Worm (Caenorhabditis elegans): Measurements from ENCODE around the gene cpt-4.

The cpt-4 gene

ce11 chrV:5027640-5028039 is at the start of gene cpt-4:
Gene cpt-4, minus strand, starts transcription at chrV:5027723.
- TF ChIP-seq unc-62 (GFP tag; optimal IDR thresholded peaks at IDR 0.05) = no peak

DNA sequence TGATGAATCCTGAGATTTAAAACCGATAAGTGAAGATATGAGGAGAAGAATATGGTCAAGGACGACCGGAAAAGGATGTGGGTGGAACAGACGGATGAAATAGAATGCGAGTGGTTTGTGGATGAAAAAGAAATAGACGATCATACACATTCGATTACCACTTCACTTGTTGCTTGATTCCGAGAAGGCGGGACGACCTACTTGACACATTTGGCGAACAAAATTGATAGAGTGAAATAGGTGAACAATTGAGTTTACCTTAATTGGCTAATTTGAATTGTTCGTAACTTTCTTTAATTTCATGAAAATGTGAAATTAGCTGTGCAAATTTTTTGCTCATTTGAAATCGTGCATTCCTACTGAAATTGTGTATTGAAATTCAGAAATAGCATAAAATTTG is 44.6 kb upstream of the cpt-4 start, which contains the start of gene Y58A7A.2:
TSS of gene Y58A7A.2 (minus strand) at position 101 of the 400 bp plus-strand sequence.
- TF ChIP-seq unc-62 (GFP tag; optimal IDR thresholded peaks at IDR 0.05) = no peak

DNA sequence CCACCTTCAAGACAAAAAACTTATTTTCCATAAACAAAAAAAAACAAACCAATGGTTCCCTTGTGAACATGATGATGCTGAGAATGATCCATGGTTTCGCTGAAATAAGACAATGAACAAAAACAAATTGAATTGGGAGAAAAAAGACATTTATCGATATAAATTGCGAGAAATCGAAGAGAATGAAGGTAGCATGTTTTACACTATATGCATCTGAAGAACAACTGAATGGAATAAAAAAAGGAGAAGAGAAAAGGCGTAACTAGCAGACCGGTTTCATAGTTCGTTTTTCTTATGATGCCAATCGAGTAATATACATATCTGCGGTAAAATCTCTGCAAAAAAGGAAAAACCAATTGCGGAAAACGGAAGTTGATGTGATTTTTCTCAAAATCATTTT is 41.9 kb upstream of the cpt-4 start, which contains the start of gene Y58A7A.1:
TSS of gene Y58A7A.1 (minus strand) at position 101 of the 400 bp plus-strand sequence.
- TF ChIP-seq unc-62 (GFP tag; optimal IDR thresholded peaks at IDR 0.05) = no peak

DNA sequence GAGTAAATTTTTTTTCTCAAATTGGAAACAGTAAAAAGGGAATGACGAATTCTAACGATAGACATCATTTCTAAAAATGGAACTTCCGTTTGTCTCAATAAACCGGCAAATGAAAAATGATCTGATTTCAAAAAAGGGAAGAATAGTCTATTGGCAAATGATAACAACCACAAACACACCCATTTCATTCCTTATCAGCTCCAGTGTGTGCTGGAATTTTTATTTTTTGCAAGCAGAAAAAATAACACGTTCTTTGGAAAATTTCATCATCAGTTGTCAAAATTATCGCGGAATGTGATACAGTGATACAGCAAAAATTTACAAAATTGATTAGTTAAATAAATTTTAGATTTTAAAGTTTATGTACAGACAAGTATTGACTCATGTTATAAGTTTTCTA is 39.9 kb upstream of the cpt-4 start:
- TF ChIP-seq unc-62 (GFP tag; optimal IDR thresholded peaks at IDR 0.05) = no peak

ce11 chrV:5064761-5065421 is 37.4 kb upstream of the cpt-4 start, which contains the start of gene mlk-1:
Gene mlk-1, minus strand, starts transcription at chrV:5064811.
- no peak for TF ChIP-seq unc-62 (GFP tag; optimal IDR thresholded peaks at IDR 0.05)

DNA sequence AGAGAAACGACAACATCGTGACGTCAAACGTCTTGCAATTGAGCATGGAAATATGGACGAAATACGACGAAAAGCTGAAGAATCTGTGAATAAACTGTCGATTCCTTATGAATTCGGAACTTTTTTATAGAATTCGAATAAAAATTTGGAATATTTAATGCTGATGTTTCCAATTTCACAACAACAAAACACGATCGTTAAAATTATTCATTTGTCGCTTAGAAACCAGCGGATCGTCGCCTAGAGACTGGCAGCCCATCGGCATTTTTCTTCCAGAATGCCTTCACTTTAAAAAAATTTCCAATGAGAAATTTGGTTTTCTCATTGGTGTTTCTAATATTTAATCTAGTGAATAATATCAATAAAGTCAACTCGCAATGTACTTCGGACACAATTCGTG is 25.8 kb upstream of the cpt-4 start, which contains the start of gene cwp-4:
TSS of gene cwp-4 (plus strand) at position 301 of the 400 bp plus-strand sequence.
- no peak for TF ChIP-seq unc-62 (GFP tag; optimal IDR thresholded peaks at IDR 0.05)

ce11 chrV:5052233-5052632 is 24.7 kb upstream of the cpt-4 start, which contains the start of gene K11D12.12:
Gene K11D12.12, plus strand, starts transcription at chrV:5052261.
- TF ChIP-seq unc-62 (GFP tag; optimal IDR thresholded peaks at IDR 0.05) = no peak

ce11 chrV:5050073-5050599 is 22.6 kb upstream of the cpt-4 start:
- TF ChIP-seq unc-62 (GFP tag; optimal IDR thresholded peaks at IDR 0.05) = no peak

DNA sequence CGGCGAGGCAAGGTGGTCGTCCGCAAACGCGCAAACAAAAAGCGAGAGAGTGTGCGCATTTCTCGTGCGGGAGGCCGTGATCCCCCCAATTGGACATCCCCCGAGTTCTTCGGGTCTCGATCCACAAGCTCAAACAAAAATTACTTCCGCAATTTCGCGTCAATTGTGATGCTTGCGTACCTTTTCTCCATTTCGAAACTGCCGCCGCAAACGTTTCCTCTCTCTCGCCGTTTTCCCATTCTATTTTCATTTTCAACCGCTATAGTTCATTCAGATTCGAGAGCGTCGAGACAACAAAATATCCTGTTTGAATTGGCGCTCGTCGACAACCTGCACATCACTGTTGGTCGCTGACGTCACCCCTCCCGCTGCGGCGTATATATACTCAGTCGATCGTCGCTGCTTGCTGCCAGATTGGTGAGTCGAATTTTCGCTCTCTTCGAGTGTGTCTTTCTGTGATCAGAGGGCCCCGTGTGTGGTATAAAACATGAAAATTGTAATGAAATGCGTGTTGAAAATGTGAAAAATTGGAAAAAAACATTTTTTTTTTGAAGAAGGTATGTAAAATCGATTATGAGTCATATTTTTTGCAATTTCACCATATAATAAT is 21.9 kb upstream of the cpt-4 start, which contains the start of the genes pqn-51 and K11D12.14:
TSS of gene pqn-51 (plus strand) at position 275 of the 610 bp plus-strand sequence.
TSS of gene K11D12.14 (plus strand) at position 304 of the 610 bp plus-strand sequence.
- no peak for TF ChIP-seq unc-62 (GFP tag; optimal IDR thresholded peaks at IDR 0.05)

DNA sequence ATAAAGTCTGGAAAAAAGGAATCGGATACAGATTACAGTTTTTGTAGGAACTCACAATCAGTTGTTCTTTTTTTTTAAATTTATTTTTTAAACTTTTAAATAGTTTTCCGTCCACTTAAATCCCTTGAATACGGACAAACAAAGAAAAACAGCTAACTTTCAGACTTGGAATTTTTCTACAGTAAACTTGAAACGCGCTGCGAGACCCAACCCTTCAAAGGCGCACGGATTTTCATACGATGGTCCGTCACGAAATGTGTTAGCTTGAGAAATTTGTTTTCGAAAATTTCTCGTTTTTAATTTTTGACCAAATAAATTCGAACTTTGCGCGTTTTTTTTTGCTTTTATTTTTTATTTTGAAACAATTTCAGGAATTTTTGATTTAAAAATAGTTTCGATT is 19.0 kb upstream of the cpt-4 start:
- no peak for TF ChIP-seq unc-62 (GFP tag; optimal IDR thresholded peaks at IDR 0.05)

DNA sequence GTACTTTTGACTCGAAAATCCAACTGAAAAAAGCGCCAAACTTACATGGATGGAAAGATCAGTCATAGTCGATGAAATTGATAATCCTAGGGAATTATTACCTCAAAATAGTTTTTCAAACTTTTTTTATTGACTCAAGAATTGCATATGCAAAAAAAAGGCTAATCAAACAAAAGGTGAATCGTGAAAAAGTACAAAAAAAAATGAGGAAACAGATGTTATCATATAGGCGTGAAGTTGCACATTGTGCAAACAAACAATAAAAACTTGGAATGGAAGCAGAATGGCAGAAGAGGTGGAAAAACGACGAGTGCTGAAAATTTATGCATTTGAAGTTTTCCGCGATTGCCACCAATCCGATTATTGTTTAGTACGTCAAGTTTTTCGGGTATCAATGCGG is 18.6 kb upstream of the cpt-4 start, which contains the start of gene exc-14:
TSS of gene exc-14 (minus strand) at position 101 of the 400 bp plus-strand sequence.
- no peak for TF ChIP-seq unc-62 (GFP tag; optimal IDR thresholded peaks at IDR 0.05)

DNA sequence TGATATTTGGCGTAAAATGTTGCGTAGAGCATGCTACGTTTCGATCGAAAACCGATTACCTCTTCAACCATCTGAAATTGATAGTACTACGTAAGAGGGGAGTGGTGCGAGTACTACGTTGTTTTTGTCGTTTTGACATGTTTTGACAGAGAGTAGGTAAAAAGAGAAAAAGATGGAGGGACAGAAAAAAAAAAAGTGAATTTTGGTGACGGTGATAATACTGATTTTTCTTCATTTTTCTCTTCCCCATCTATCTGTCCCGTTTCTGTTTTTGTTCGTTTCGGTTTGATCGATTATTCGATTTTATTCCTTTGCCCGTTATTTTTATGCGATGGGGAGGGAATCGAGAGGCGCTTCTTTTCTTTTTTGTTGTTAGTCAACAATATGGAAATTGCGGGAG is 13.4 kb upstream of the cpt-4 start, which contains the start of gene K11D12.8:
TSS of gene K11D12.8 (minus strand) at position 77 of the 400 bp plus-strand sequence.
- no peak for TF ChIP-seq unc-62 (GFP tag; optimal IDR thresholded peaks at IDR 0.05)

DNA sequence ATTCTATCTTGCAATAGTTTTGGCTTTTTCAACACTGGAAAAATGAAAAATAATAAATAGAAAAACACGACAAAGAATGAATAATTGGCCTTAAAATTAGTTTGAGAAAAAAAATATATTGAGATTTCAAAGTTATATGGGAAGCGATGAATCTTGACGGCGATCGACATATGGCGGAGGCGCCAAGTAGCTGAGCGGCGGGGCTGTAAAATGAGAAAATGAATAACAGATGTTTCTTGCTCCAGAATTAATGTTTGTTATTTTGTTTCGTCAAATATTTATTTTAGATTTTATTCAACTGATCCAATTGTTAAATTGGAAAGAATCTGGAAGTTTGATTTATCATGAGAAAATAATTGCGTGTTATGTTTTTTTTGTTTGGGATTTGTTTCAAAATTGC is 12.0 kb upstream of the cpt-4 start, which contains the start of gene K11D12.11:
TSS of gene K11D12.11 (minus strand) at position 42 of the 400 bp plus-strand sequence.
- no peak for TF ChIP-seq unc-62 (GFP tag; optimal IDR thresholded peaks at IDR 0.05)

DNA sequence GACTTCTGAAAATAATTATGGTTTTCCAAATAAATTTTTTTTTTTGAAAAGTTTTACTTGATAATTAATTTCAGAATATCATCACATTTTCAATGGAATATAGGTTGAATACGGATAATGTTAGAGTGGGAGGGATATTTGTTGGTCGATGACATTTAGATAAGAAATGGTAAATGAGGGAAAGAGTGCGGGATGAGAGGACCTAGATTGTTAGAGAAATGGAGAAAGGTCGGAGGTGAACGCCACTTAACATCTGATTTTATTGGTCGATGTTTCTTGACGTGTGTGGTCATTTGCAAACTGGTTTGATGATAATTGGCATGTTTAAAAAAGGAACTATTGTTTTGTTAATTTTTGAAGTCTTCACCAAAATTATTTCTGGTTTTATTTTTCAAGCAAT is 10.9 kb upstream of the cpt-4 start:
- no peak for TF ChIP-seq unc-62 (GFP tag; optimal IDR thresholded peaks at IDR 0.05)

- TF ChIP-seq unc-62 (GFP tag; optimal IDR thresholded peaks at IDR 0.05) = no peak
Observed at ce11 chrV:5036364-5036763, 8.8 kb upstream of the cpt-4 start, which contains the start of gene K11D12.7. Gene K11D12.7, minus strand, starts transcription at chrV:5036464.

ce11 chrV:5035058-5035457 is 7.5 kb upstream of the cpt-4 start, which contains the start of gene K11D12.6:
Gene K11D12.6, minus strand, starts transcription at chrV:5035158.
- TF ChIP-seq unc-62 (GFP tag; optimal IDR thresholded peaks at IDR 0.05) = no peak
